Worm (Caenorhabditis elegans) whole organism, midembryonic: ENCODE measurements around the gene scvp-1.
A peak's percentile ranks its signal among the peaks of the same experiment; 100 is the strongest.

Source experiments
- cog-1 ChIP-seq: sonication (generic microtip); optimal IDR thresholded peaks from 2 replicates; lab custom pipeline; 2016; ENCODE audit warnings: missing genetic modification characterization, missing compliant biosample characterization
- flt-1 ChIP-seq: fragments of 200-800 bp; sonication (Bioruptor generic); IDR thresholded peaks from 2 replicates; pipeline ENCODE4 v1.3.6; 2022; ENCODE audit warnings: missing genetic modification characterization, missing compliant biosample characterization
- med-1 ChIP-seq: sonication (generic microtip); optimal IDR thresholded peaks from 2 replicates; lab custom pipeline; 2017; ENCODE audit warnings: missing genetic modification characterization, mild to moderate bottlenecking, missing compliant biosample characterization, antibody characterized with exemption, missing genetic modification reagents; ENCODE audit not compliant: insufficient read depth
- tab-1 ChIP-seq: fragments of 200-800 bp; sonication (Bioruptor generic); IDR thresholded peaks from 2 replicates; pipeline ENCODE4 v1.3.6; 2022; ENCODE audit warnings: missing genetic modification characterization, missing compliant biosample characterization
- ztf-23 ChIP-seq: fragments of 200-800 bp; sonication (Bioruptor generic); IDR thresholded peaks from 2 replicates; pipeline ENCODE4 v1.3.6; 2022; ENCODE audit warnings: missing genetic modification reagents, missing genetic modification characterization, missing compliant biosample characterization

DNA sequence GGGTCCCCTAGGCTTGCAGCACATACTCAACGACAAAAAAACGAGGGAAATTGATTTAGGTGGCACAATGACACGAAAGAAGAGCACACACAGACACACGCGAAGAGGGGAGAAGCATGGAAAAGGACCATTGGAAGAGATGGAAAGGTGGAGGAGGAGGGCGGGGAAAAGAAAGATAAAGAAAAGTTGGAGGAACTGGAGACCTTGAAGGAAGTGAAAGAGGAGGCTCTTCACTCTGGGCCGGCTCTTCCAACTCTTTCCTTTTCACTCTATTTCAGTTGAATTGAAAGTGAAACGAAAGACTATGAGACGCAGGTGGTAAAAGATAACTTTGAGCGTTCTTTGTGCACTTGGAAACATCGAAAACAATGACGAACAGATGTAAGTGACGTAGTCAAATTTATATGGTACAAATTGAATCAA lies 30.4 kb upstream of the scvp-1 start:
- TF ChIP-seq flt-1 (GFP tag; lab: Robert Waterston, UW) (no peak), ztf-23 (GFP tag; lab: Robert Waterston, UW) (peak; percentile 65), tab-1 (no peak), med-1 (no peak), cog-1 (no peak)
